Worm (Caenorhabditis elegans) whole organism, dauer: ENCODE results near the gene slc-25A10.

Experiments
- unc-62 ChIP-seq: sonication (generic microtip); optimal IDR thresholded peaks from 2 replicates; lab custom pipeline; 2017; ENCODE audit warnings: missing biosample characterization, missing genetic modification reagents, missing genetic modification characterization

Gene slc-25A10

ce11 chrX:6740282-6740982 is 15.0 kb upstream of the slc-25A10 start:
- no peak for TF ChIP-seq unc-62 (GFP tag; lab: Kevin White, UChicago)

- no peak for TF ChIP-seq unc-62 (GFP tag; lab: Kevin White, UChicago)
These were observed 13.9 kb upstream of the slc-25A10 start for ce11 chrX:6739034-6740008.

ce11 chrX:6738535-6738934 is 13.1 kb upstream of the slc-25A10 start:
- no peak for TF ChIP-seq unc-62 (GFP tag; lab: Kevin White, UChicago)

DNA sequence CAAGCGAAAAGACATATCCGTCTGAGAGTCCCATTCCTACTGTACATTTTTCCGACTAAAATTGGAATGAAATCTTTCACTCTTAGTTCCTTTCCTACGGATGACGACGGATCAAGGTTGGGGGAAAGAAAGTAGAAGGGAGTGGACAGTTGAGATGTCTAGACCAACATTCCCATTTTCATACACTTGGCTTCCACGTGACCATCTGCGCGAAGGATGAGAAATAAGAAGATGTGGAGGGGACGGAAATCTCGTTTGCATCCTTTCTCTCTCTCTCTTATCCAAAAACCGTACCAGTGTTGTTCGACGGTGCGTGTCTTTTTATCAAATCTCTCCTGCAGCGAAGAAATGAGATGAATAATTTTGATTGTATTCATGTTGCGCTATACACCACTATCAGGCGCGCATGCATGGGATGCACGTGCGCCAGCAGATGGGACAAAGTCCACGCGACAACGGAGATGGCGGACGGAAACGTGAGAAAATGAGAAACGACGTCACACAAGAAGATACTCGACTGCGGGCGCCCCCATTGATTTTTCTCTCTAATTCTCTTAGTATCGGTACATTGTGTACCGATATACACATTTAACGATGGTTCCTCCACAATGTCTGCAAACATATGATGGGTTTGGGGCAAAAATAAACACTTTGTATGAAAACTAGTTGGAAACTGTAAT is 12.0 kb upstream of the slc-25A10 start:
- peak; percentile 18 for TF ChIP-seq unc-62 (GFP tag; lab: Kevin White, UChicago)

DNA sequence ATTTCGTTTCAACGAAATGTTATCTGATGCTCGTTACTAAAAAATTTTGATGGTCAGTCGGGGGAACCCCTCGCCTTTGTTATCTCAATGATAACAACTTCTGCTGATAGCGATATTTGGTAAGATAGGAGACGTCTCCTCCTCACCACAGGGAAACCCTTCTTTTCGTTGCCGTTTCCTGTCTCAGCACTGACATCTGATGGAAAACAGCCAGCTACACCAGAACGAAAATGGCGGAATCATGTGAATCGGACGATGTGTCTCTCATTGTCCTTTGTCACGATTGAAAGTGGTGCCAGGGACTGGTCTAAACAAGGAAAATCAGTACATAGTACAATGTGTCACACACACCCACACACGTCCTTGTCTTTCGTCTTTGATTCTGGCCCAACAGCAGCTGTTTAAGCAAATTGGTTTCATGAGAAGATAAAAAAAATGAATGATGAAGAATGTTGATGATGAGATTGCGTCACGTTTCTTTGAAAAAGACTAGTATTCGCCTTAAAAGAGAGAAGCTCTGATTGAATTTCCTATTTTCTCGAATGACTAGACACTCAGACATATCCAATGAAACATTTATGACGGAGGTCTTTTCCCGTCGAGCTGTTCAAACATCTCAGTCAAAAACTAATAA is 11.0 kb upstream of the slc-25A10 start:
- TF ChIP-seq unc-62 (GFP tag; lab: Kevin White, UChicago): no peak

ce11 chrX:6735494-6735893 is 10.0 kb upstream of the slc-25A10 start:
- no peak for TF ChIP-seq unc-62 (GFP tag; lab: Kevin White, UChicago)

- no peak for TF ChIP-seq unc-62 (GFP tag; lab: Kevin White, UChicago)
These were observed 7.7 kb upstream of the slc-25A10 start, which contains the start of gene R03E9.2 for ce11 chrX:6733201-6733600. R03E9.2 (minus strand) TSS chrX:6733301.

- no peak for TF ChIP-seq unc-62 (GFP tag; lab: Kevin White, UChicago)
These were observed 4.1 kb upstream of the slc-25A10 start, which contains the start of gene K11G12.6 for ce11 chrX:6729593-6729992. K11G12.6 (minus strand) TSS chrX:6729657.

DNA sequence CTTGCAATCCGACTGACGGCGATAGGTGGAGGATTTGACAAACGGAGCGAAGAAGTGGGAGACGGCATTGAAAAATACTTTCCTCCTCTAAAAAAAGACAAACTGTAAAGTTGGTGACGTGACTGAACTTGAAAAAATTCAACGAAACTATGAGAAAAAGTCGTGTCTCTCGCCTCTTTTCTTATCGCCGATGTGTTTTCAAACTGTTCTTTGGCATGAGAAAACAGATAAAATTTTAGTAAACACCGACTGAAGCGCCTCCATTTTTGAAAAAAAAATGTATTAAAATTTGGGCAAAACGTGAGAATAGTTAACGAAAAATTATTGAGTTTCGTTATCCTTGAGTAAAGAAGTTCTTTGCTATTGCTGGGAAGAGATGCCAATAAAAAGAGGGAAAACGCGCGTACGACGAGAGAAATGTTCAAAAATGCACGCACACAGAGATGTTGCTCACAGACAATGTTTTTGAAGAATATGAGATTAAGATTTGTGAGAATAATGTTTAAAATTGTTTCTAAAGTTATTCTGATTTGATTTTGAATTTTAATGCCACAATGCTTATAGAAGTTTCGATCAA is 3.4 kb upstream of the slc-25A10 start:
- no peak for TF ChIP-seq unc-62 (GFP tag; lab: Kevin White, UChicago)

- TF ChIP-seq unc-62 (GFP tag; lab: Kevin White, UChicago): no peak
These were observed 2.5 kb downstream of the slc-25A10 start, which contains the start of gene smf-1 for ce11 chrX:6722966-6723365. smf-1 (minus strand) TSS chrX:6723066.

ce11 chrX:6718595-6718994 is 6.9 kb downstream of the slc-25A10 start, which contains the start of gene smf-2:
smf-2 (minus strand) TSS chrX:6718695.
- no peak for TF ChIP-seq unc-62 (GFP tag; lab: Kevin White, UChicago)

DNA sequence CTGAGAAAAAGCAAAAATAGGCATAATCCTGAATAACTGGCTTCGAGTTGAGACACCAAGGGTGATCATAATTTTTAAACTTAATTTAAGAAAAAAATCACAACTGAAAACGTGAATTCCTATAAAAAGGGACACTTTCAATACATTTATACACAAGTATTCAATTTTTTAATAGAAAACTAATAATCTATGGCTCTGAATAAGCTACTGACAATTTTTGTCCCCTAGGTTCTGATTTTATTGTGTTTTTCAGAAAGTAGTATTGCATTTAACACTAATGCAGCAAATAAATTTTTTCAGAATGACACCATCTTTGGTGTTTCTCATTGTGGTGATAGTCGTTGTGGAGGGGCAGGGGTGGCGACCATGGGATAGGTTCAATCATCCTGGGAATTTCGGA is 12.2 kb downstream of the slc-25A10 start, which contains the start of gene nas-11:
nas-11 (plus strand) TSS at position 301 of the 400 bp plus-strand sequence.
- no peak for TF ChIP-seq unc-62 (GFP tag; lab: Kevin White, UChicago)

DNA sequence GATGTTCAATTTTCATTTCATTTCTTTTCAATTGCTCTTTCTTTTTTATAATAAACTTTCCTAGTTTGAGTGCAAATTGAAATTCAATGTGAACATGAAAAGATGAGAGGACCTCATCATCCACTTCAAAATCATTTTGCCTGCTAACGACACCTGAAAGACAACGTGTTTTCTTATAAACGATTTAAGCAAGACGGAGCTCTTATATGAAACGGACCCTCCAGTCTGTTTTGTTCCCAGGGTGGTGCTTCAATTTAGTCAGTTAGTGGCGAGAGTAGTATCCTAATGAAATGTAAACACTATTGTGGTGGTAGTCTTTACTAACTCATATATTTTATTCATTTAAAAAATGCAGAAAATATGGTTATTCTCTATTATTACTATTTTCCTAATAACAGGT is 16.2 kb downstream of the slc-25A10 start, which contains the start of gene acr-3:
acr-3 (plus strand) TSS at position 301 of the 400 bp plus-strand sequence.
- no peak for TF ChIP-seq unc-62 (GFP tag; lab: Kevin White, UChicago)

- TF ChIP-seq unc-62 (GFP tag; lab: Kevin White, UChicago): no peak
These were observed 20.3 kb downstream of the slc-25A10 start for ce11 chrX:6705156-6705555.
